Worm (Caenorhabditis elegans) whole organism, young adult: ENCODE measurements around the gene srt-12.

Experiments
- B0019.2 ChIP-seq: fragments of 200-800 bp; sonication (Bioruptor generic); conservative IDR thresholded peaks from 2 replicates; pipeline ENCODE4 v1.3.6; 2022; ENCODE audit warnings: missing genetic modification reagents, missing genetic modification characterization, missing compliant biosample characterization
- B0035.1 ChIP-seq: sonication (generic microtip); optimal IDR thresholded peaks from 2 replicates; lab custom pipeline; 2016; ENCODE audit warnings: missing genetic modification characterization, mild to moderate bottlenecking, missing compliant biosample characterization, missing genotype, missing genetic modification reagents
- B0261.1 ChIP-seq: sonication (generic microtip); optimal IDR thresholded peaks from 2 replicates; lab custom pipeline; 2016; ENCODE audit warnings: mild to moderate bottlenecking, missing genetic modification characterization, moderate library complexity, missing compliant biosample characterization
- D2030.7 ChIP-seq: fragments of 200-800 bp; sonication (Bioruptor generic); IDR thresholded peaks from 2 replicates; pipeline ENCODE4 v1.3.6; 2022; ENCODE audit warnings: missing genetic modification reagents, missing genetic modification characterization, missing compliant biosample characterization
- F33H1.4 ChIP-seq: fragments of 200-800 bp; sonication (Bioruptor generic); IDR thresholded peaks from 2 replicates; pipeline ENCODE4 v1.3.6; 2022; ENCODE audit warnings: missing genetic modification reagents, missing genetic modification characterization, missing compliant biosample characterization
- F37B4.10 ChIP-seq: fragments of 200-800 bp; sonication (Bioruptor generic); IDR thresholded peaks from 2 replicates; pipeline ENCODE4 v1.3.6; 2022; ENCODE audit warnings: missing genetic modification characterization, missing compliant biosample characterization
- F52B5.7 ChIP-seq: sonication (generic microtip); optimal IDR thresholded peaks from 2 replicates; lab custom pipeline; 2016; ENCODE audit warnings: mild to moderate bottlenecking, missing genetic modification characterization, missing compliant biosample characterization
- F55B11.4 ChIP-seq: sonication (generic microtip); optimal IDR thresholded peaks from 2 replicates; lab custom pipeline; 2016; ENCODE audit warnings: missing compliant biosample characterization, missing genetic modification characterization, borderline replicate concordance; ENCODE audit not compliant: insufficient read depth
- F57A8.1 ChIP-seq: fragments of 200-800 bp; sonication (Bioruptor generic); optimal IDR thresholded peaks from 2 replicates; lab custom pipeline; 2018; ENCODE audit warnings: mild to moderate bottlenecking, missing genetic modification characterization, moderate library complexity, missing compliant biosample characterization
- Y67H2A.10 ChIP-seq: fragments of 200-800 bp; sonication (Bioruptor generic); conservative IDR thresholded peaks from 2 replicates; pipeline ENCODE4 v1.3.6; 2022; ENCODE audit warnings: missing genetic modification reagents, missing genetic modification characterization, missing compliant biosample characterization
- Y79H2A.3 ChIP-seq: fragments of 200-800 bp; sonication (Bioruptor generic); conservative IDR thresholded peaks from 2 replicates; pipeline ENCODE4 v1.3.6; 2022; ENCODE audit warnings: missing genetic modification reagents, missing genetic modification characterization, missing compliant biosample characterization
- akir-1 ChIP-seq: fragments of 200-800 bp; sonication (Bioruptor generic); optimal IDR thresholded peaks from 2 replicates; lab custom pipeline; 2018; ENCODE audit warnings: mild to moderate bottlenecking, missing genetic modification characterization, moderate library complexity, missing compliant biosample characterization
- aptf-2 ChIP-seq: fragments of 200-800 bp; sonication (Bioruptor generic); conservative IDR thresholded peaks from 2 replicates; pipeline ENCODE4 v1.3.6; 2022; ENCODE audit warnings: missing genetic modification reagents, missing genetic modification characterization, missing compliant biosample characterization
- bed-1 ChIP-seq: fragments of 200-800 bp; sonication (Bioruptor generic); IDR thresholded peaks from 2 replicates; pipeline ENCODE4 v1.3.6; 2022; ENCODE audit warnings: missing genetic modification reagents, missing genetic modification characterization, missing compliant biosample characterization
- bed-2 ChIP-seq: fragments of 200-800 bp; sonication (Bioruptor generic); IDR thresholded peaks from 2 replicates; pipeline ENCODE4 v1.3.6; 2022; ENCODE audit warnings: missing genetic modification reagents, missing genetic modification characterization, missing compliant biosample characterization
- ccch-3 ChIP-seq: fragments of 200-800 bp; sonication (Bioruptor generic); optimal IDR thresholded peaks from 2 replicates; lab custom pipeline; 2018; ENCODE audit warnings: mild to moderate bottlenecking, missing genetic modification characterization, missing compliant biosample characterization
- ceh-100 ChIP-seq: fragments of 200-800 bp; sonication (Bioruptor generic); IDR thresholded peaks from 2 replicates; pipeline ENCODE4 v1.3.6; 2022; ENCODE audit warnings: missing genetic modification reagents, missing genetic modification characterization, missing compliant biosample characterization
- ceh-91 ChIP-seq: fragments of 200-800 bp; sonication (Bioruptor generic); IDR thresholded peaks from 2 replicates; pipeline ENCODE4 v1.3.6; 2022; ENCODE audit warnings: missing genetic modification reagents, missing genetic modification characterization, missing compliant biosample characterization
- chd-7 ChIP-seq: sonication (generic microtip); optimal IDR thresholded peaks from 2 replicates; lab custom pipeline; 2016; ENCODE audit warnings: mild to moderate bottlenecking, missing genetic modification characterization, moderate library complexity, missing compliant biosample characterization
- dox-1 ChIP-seq: fragments of 200-800 bp; sonication (Bioruptor generic); IDR thresholded peaks from 2 replicates; pipeline ENCODE4 v1.3.6; 2022; ENCODE audit warnings: missing genetic modification reagents, missing genetic modification characterization, missing compliant biosample characterization
- dpff-1 ChIP-seq: sonication (generic microtip); optimal IDR thresholded peaks from 2 replicates; lab custom pipeline; 2017; ENCODE audit warnings: mild to moderate bottlenecking, missing genetic modification characterization, missing compliant biosample characterization
- dpl-1 ChIP-seq: fragments of 150-350 bp; optimal IDR thresholded peaks from 2 replicates; lab custom pipeline; 2014; ENCODE audit warnings: missing biosample characterization, missing genetic modification reagents, missing genetic modification characterization
- egl-44 ChIP-seq: fragments of 200-800 bp; sonication (Bioruptor generic); IDR thresholded peaks from 2 replicates; pipeline ENCODE4 v1.3.6; 2022; ENCODE audit warnings: missing genetic modification reagents, missing genetic modification characterization, missing compliant biosample characterization
- hlh-12 ChIP-seq: sonication (generic microtip); optimal IDR thresholded peaks from 2 replicates; lab custom pipeline; 2016; ENCODE audit warnings: missing genetic modification characterization, missing compliant biosample characterization
- hmg-20 ChIP-seq: fragments of 200-800 bp; sonication (Bioruptor generic); IDR thresholded peaks from 2 replicates; pipeline ENCODE4 v1.3.6; 2022; ENCODE audit warnings: missing genetic modification reagents, missing genetic modification characterization, missing compliant biosample characterization
- hrde-1 ChIP-seq: sonication (generic microtip); optimal IDR thresholded peaks from 2 replicates; lab custom pipeline; 2016; ENCODE audit warnings: missing genetic modification characterization, mild to moderate bottlenecking, missing compliant biosample characterization, moderate library complexity, missing genotype, missing genetic modification reagents, borderline replicate concordance
- lin-35 ChIP-seq, 3 experiments: fragments of 150-350 bp in 2 of 3; sonication (generic microtip) in 1 of 3; optimal IDR thresholded peaks; 2 replicates each; lab custom pipeline; 2014 to 2018; ENCODE audit warnings: missing biosample characterization in 3 of 3, missing genetic modification characterization in 3 of 3, missing genetic modification reagents in 3 of 3
- lsl-1 ChIP-seq: fragments of 200-800 bp; sonication (Bioruptor generic); optimal IDR thresholded peaks from 2 replicates; lab custom pipeline; 2018; ENCODE audit warnings: mild to moderate bottlenecking, missing genetic modification characterization, moderate library complexity, missing compliant biosample characterization
- madf-6 ChIP-seq: fragments of 200-800 bp; sonication (Bioruptor generic); IDR thresholded peaks from 2 replicates; pipeline ENCODE4 v1.3.6; 2022; ENCODE audit warnings: missing genetic modification reagents, missing genetic modification characterization, missing compliant biosample characterization
- mel-28 ChIP-seq: sonication (generic microtip); optimal IDR thresholded peaks from 2 replicates; lab custom pipeline; 2016; ENCODE audit warnings: borderline replicate concordance, mild to moderate bottlenecking, missing genetic modification characterization, missing compliant biosample characterization
- nhr-80 ChIP-seq: sonication (generic microtip); optimal IDR thresholded peaks from 2 replicates; lab custom pipeline; 2016; ENCODE audit warnings: missing genetic modification characterization, missing compliant biosample characterization
- pbrm-1 ChIP-seq: fragments of 200-800 bp; sonication (Bioruptor generic); IDR thresholded peaks from 2 replicates; pipeline ENCODE4 v1.3.6; 2022; ENCODE audit warnings: missing genetic modification reagents, missing genetic modification characterization, missing compliant biosample characterization
- repo-1 ChIP-seq: sonication (generic microtip); optimal IDR thresholded peaks from 2 replicates; lab custom pipeline; 2017; ENCODE audit warnings: mild to moderate bottlenecking, missing genetic modification characterization, missing compliant biosample characterization
- rpc-1 ChIP-seq, 2 experiments: fragments of 150-350 bp in 1 of 2; sonication (generic microtip) in 1 of 2; optimal IDR thresholded peaks; 2 replicates each; lab custom pipeline; 2014 to 2018; ENCODE audit warnings: missing biosample characterization in 1 of 2, missing genetic modification characterization in 1 of 2, missing genetic modification reagents in 1 of 2, missing genotype in 1 of 2
- sdz-38 ChIP-seq: sonication (generic microtip); optimal IDR thresholded peaks from 2 replicates; lab custom pipeline; 2016; ENCODE audit warnings: missing genotype, missing genetic modification characterization, missing compliant biosample characterization
- sea-2 ChIP-seq: fragments of 200-800 bp; sonication (Bioruptor generic); IDR thresholded peaks from 2 replicates; pipeline ENCODE4 v1.3.6; 2022; ENCODE audit warnings: missing genetic modification characterization, missing compliant biosample characterization
- snpc-1.1 ChIP-seq: sonication (generic microtip); optimal IDR thresholded peaks from 2 replicates; lab custom pipeline; 2017; ENCODE audit warnings: missing genetic modification characterization, mild to moderate bottlenecking, missing compliant biosample characterization, antibody characterized with exemption, moderate library complexity, missing genotype, missing genetic modification reagents; ENCODE audit not compliant: insufficient read depth
- somi-1 ChIP-seq: fragments of 200-800 bp; sonication (Bioruptor generic); optimal IDR thresholded peaks from 2 replicates; lab custom pipeline; 2018; ENCODE audit warnings: mild to moderate bottlenecking, missing genetic modification characterization, missing compliant biosample characterization
- sptf-2 ChIP-seq: fragments of 200-800 bp; sonication (Bioruptor generic); optimal IDR thresholded peaks from 2 replicates; lab custom pipeline; 2018; ENCODE audit warnings: mild to moderate bottlenecking, missing genetic modification characterization, missing compliant biosample characterization
- tbx-9 ChIP-seq: sonication (generic microtip); optimal IDR thresholded peaks from 2 replicates; lab custom pipeline; 2016; ENCODE audit warnings: borderline replicate concordance, missing genetic modification characterization, inconsistent platforms, missing compliant biosample characterization
- unc-130 ChIP-seq: sonication (generic microtip); optimal IDR thresholded peaks from 2 replicates; lab custom pipeline; 2016; ENCODE audit warnings: missing genetic modification reagents, missing genetic modification characterization, missing compliant biosample characterization
- unc-62 ChIP-seq: fragments of 150-350 bp; optimal IDR thresholded peaks from 2 replicates; lab custom pipeline; 2014; ENCODE audit warnings: missing biosample characterization, missing genetic modification reagents, missing genetic modification characterization
- ztf-26 ChIP-seq: sonication (generic microtip); optimal IDR thresholded peaks from 2 replicates; lab custom pipeline; 2017; ENCODE audit warnings: missing genetic modification characterization, missing compliant biosample characterization
- ztf-3 ChIP-seq: fragments of 200-800 bp; sonication (Bioruptor generic); optimal IDR thresholded peaks from 2 replicates; lab custom pipeline; 2018; ENCODE audit warnings: mild to moderate bottlenecking, missing genetic modification characterization, missing compliant biosample characterization

srt-12 gene

ce11 chrV:4204421-4204820 is 37.9 kb downstream of the srt-12 start, which contains the start of gene H43I07.1:
TSS of gene H43I07.1 (plus strand) at chrV:4204721.
- no peak for TF ChIP-seq ceh-91 (GFP tag; lab: Robert Waterston, UW)
- no peak for TF ChIP-seq ztf-26 (tag; lab: Kevin White, UChicago)
- TF ChIP-seq lsl-1 (GFP tag; lab: Kevin White, UChicago) = no peak
- no peak for TF ChIP-seq dpff-1 (tag; lab: Kevin White, UChicago)
- no peak for TF ChIP-seq akir-1
- no peak for TF ChIP-seq egl-44
- no peak for TF ChIP-seq snpc-1.1 (tag; lab: Kevin White, UChicago)
- TF ChIP-seq rpc-1 (optimal IDR thresholded peaks at IDR 0.05; lab: Kevin White, UChicago) = no peak
- no peak for TF ChIP-seq rpc-1 (tag; optimal IDR thresholded peaks at IDR 0.05; lab: Kevin White, UChicago)
- no peak for TF ChIP-seq madf-6 (GFP tag; lab: Robert Waterston, UW)
- no peak for TF ChIP-seq ztf-3
- TF ChIP-seq F33H1.4 (GFP tag; lab: Robert Waterston, UW) = no peak
- no peak for TF ChIP-seq B0019.2
- no peak for TF ChIP-seq Y67H2A.10 (GFP tag; lab: Robert Waterston, UW)
- no peak for TF ChIP-seq dox-1 (GFP tag; lab: Robert Waterston, UW)
- no peak for TF ChIP-seq aptf-2 (GFP tag; lab: Robert Waterston, UW)
- no peak for TF ChIP-seq F52B5.7
- no peak for TF ChIP-seq sptf-2 (GFP tag; lab: Kevin White, UChicago)
- TF ChIP-seq B0261.1 (tag; lab: Kevin White, UChicago) = no peak
- TF ChIP-seq dpl-1 = no peak

ce11 chrV:4199185-4199584 is 43.1 kb downstream of the srt-12 start, which contains the start of gene rpac-40:
TSS of gene rpac-40 (plus strand) at chrV:4199485.
- TF ChIP-seq ztf-3 (no peak), madf-6 (GFP tag; lab: Robert Waterston, UW) (0 out of 2 replicates have a peak, but pooled peaks have one; percentile 10)

- no peak for TF ChIP-seq F55B11.4 (tag; lab: Kevin White, UChicago)
- TF ChIP-seq dpl-1 = no peak
- TF ChIP-seq mel-28 (tag; lab: Kevin White, UChicago) = no peak
- TF ChIP-seq F57A8.1 = no peak
- no peak for TF ChIP-seq tbx-9
- no peak for TF ChIP-seq bed-2 (GFP tag; lab: Robert Waterston, UW)
- TF ChIP-seq B0035.1 (tag; lab: Kevin White, UChicago) = no peak
- no peak for TF ChIP-seq snpc-1.1 (tag; lab: Kevin White, UChicago)
- no peak for TF ChIP-seq F37B4.10 (GFP tag; lab: Robert Waterston, UW)
- TF ChIP-seq bed-1 (GFP tag; lab: Robert Waterston, UW) = no peak
- no peak for TF ChIP-seq sdz-38 (tag; lab: Kevin White, UChicago)
- no peak for TF ChIP-seq hmg-20
- TF ChIP-seq hrde-1 (tag; lab: Kevin White, UChicago) = no peak
- TF ChIP-seq B0019.2 = no peak
- TF ChIP-seq lsl-1 (GFP tag; lab: Kevin White, UChicago) = peak; percentile 90
- TF ChIP-seq D2030.7 (GFP tag; lab: Robert Waterston, UW) = peak; percentile 44; the same call in 1 of the 2 replicates
- no peak for TF ChIP-seq repo-1 (tag; lab: Kevin White, UChicago)
- TF ChIP-seq ccch-3 (GFP tag; lab: Kevin White, UChicago) = no peak
- no peak for TF ChIP-seq nhr-80 (tag; lab: Kevin White, UChicago)
- TF ChIP-seq lin-35 (GFP tag; optimal IDR thresholded peaks at IDR 0.05; lab: Kevin White, UChicago) = no peak
- no peak for TF ChIP-seq somi-1 (GFP tag; lab: Kevin White, UChicago)
- no peak for TF ChIP-seq chd-7
- no peak for TF ChIP-seq hlh-12 (tag; lab: Kevin White, UChicago)
- no peak for TF ChIP-seq unc-62
- no peak for TF ChIP-seq Y79H2A.3
- no peak for TF ChIP-seq ceh-100 (GFP tag; lab: Robert Waterston, UW)
- no peak for TF ChIP-seq unc-130 (GFP tag; lab: Kevin White, UChicago)
- peak; percentile 71 for TF ChIP-seq madf-6 (GFP tag; lab: Robert Waterston, UW)
- no peak for TF ChIP-seq F52B5.7
- TF ChIP-seq ceh-91 (GFP tag; lab: Robert Waterston, UW) = 0 out of 2 replicates have a peak, but pooled peaks have one; percentile 10
- TF ChIP-seq pbrm-1 (GFP tag; lab: Robert Waterston, UW) = no peak
- no peak for TF ChIP-seq sea-2 (GFP tag; lab: Robert Waterston, UW)
These were observed 47.0 kb downstream of the srt-12 start, which contains the start of gene algn-5 for ce11 chrV:4195283-4195682. TSS of gene algn-5 (plus strand) at chrV:4195577.
